Fruit fly (Drosophila melanogaster) whole organism, prepupa: ENCODE results near the gene mrn.

Experiments used
- Blimp-1 ChIP-seq: fragments of 200-800 bp; sonication (Bioruptor generic); optimal IDR thresholded peaks from 3 replicates; lab custom pipeline; 2017; ENCODE audit warnings: missing biosample characterization, missing genetic modification characterization, mild to moderate bottlenecking, moderate library complexity, missing genetic modification reagents
- CG10631 ChIP-seq: fragments of 200-800 bp; sonication (Bioruptor generic); optimal IDR thresholded peaks from 2 replicates; lab custom pipeline; 2016; ENCODE audit warnings: missing biosample characterization, missing genetic modification characterization
- CG10669 ChIP-seq: fragments of 200-800 bp; sonication (Bioruptor generic); optimal IDR thresholded peaks from 3 replicates; lab custom pipeline; 2018; ENCODE audit warnings: missing biosample characterization, mild to moderate bottlenecking, missing genetic modification characterization, moderate library complexity
- CG11294 ChIP-seq: fragments of 200-800 bp; sonication (Bioruptor generic); IDR thresholded peaks from 2 replicates; pipeline ENCODE4 v1.3.6; 2022; ENCODE audit warnings: missing biosample characterization, missing genetic modification characterization
- CG15336 ChIP-seq: fragments of 200-800 bp; sonication (Bioruptor generic); IDR thresholded peaks from 2 replicates; pipeline ENCODE4 v1.3.6; 2022; ENCODE audit warnings: missing biosample characterization, missing genetic modification characterization
- CG3032 ChIP-seq: fragments of 200-800 bp; optimal IDR thresholded peaks from 2 replicates; lab custom pipeline; 2019; ENCODE audit warnings: missing biosample characterization, mild to moderate bottlenecking, missing genetic modification characterization, moderate library complexity
- CG31627 ChIP-seq: fragments of 200-800 bp; sonication (Bioruptor generic); optimal IDR thresholded peaks from 3 replicates; lab custom pipeline; 2016; ENCODE audit warnings: missing biosample characterization, missing genetic modification characterization
- CG32006 ChIP-seq: fragments of 200-800 bp; sonication (Bioruptor generic); optimal IDR thresholded peaks from 3 replicates; lab custom pipeline; 2017; ENCODE audit warnings: missing biosample characterization, mild to moderate bottlenecking, missing genetic modification characterization
- CG34406 ChIP-seq: fragments of 200-800 bp; sonication (Bioruptor generic); optimal IDR thresholded peaks from 3 replicates; lab custom pipeline; 2016; ENCODE audit warnings: missing biosample characterization, missing genetic modification characterization
- CG4318 ChIP-seq: fragments of 200-800 bp; sonication (Bioruptor generic); optimal IDR thresholded peaks from 3 replicates; lab custom pipeline; 2017; ENCODE audit warnings: missing biosample characterization, mild to moderate bottlenecking, missing genetic modification characterization
- CG6163 ChIP-seq: fragments of 200-800 bp; sonication (Bioruptor generic); IDR thresholded peaks from 3 replicates; pipeline ENCODE4 v1.3.6; 2022; ENCODE audit warnings: missing biosample characterization, missing genetic modification characterization
- CG6792 ChIP-seq: fragments of 200-800 bp; sonication (Bioruptor generic); optimal IDR thresholded peaks from 3 replicates; lab custom pipeline; 2016; ENCODE audit warnings: missing biosample characterization, missing genetic modification characterization
- CG6808 ChIP-seq: fragments of 200-800 bp; sonication (Bioruptor generic); optimal IDR thresholded peaks from 3 replicates; lab custom pipeline; 2017; ENCODE audit warnings: missing biosample characterization, missing genetic modification characterization, mild to moderate bottlenecking, moderate library complexity, missing genetic modification reagents
- CG8319 ChIP-seq: fragments of 200-800 bp; sonication (Bioruptor generic); optimal IDR thresholded peaks from 3 replicates; lab custom pipeline; 2016; ENCODE audit warnings: missing biosample characterization, missing genetic modification characterization
- CG8632 ChIP-seq: fragments of 200-800 bp; sonication (Bioruptor generic); optimal IDR thresholded peaks from 3 replicates; lab custom pipeline; 2016; ENCODE audit warnings: missing biosample characterization, missing genetic modification characterization
- CG9139 ChIP-seq: fragments of 200-800 bp; sonication (Bioruptor generic); optimal IDR thresholded peaks from 3 replicates; lab custom pipeline; 2017; ENCODE audit warnings: missing biosample characterization, mild to moderate bottlenecking, missing genetic modification characterization
- Eip75B ChIP-seq: fragments of 200-800 bp; sonication (Bioruptor generic); optimal IDR thresholded peaks from 3 replicates; lab custom pipeline; 2016; ENCODE audit warnings: missing biosample characterization, missing genetic modification characterization
- Eip78C ChIP-seq: fragments of 200-800 bp; sonication (Bioruptor generic); peaks from one replicate; lab custom pipeline; 2016; ENCODE audit warnings: missing biosample characterization, missing genetic modification characterization
- Eip93F ChIP-seq: fragments of 200-800 bp; sonication (Bioruptor generic); optimal IDR thresholded peaks from 2 replicates; lab custom pipeline; 2016; ENCODE audit warnings: missing biosample characterization, mild to moderate bottlenecking, missing genetic modification characterization
- Ets21C ChIP-seq: fragments of 200-800 bp; sonication (Bioruptor generic); optimal IDR thresholded peaks from 3 replicates; lab custom pipeline; 2016; ENCODE audit warnings: missing biosample characterization, missing genetic modification characterization
- Gug ChIP-seq: fragments of 200-800 bp; sonication (Bioruptor generic); IDR thresholded peaks from 2 replicates; pipeline ENCODE4 v1.3.6; 2022; ENCODE audit warnings: missing biosample characterization, missing genetic modification characterization
- Hr38 ChIP-seq: sonication (Bioruptor generic); optimal IDR thresholded peaks from 2 replicates; lab custom pipeline; 2016; ENCODE audit warnings: missing biosample characterization, missing genetic modification characterization
- Hr39 ChIP-seq: fragments of 200-800 bp; sonication (Bioruptor generic); optimal IDR thresholded peaks from 2 replicates; lab custom pipeline; 2016; ENCODE audit warnings: missing biosample characterization, missing genetic modification characterization
- Hr4 ChIP-seq: fragments of 200-800 bp; sonication (Bioruptor generic); optimal IDR thresholded peaks from 3 replicates; lab custom pipeline; 2016; ENCODE audit warnings: missing biosample characterization, missing genetic modification characterization
- Lpt ChIP-seq: fragments of 200-800 bp; sonication (Bioruptor generic); optimal IDR thresholded peaks from 3 replicates; lab custom pipeline; 2016; ENCODE audit warnings: missing biosample characterization, missing genetic modification characterization
- Met ChIP-seq: fragments of 200-800 bp; sonication (Bioruptor generic); optimal IDR thresholded peaks from 3 replicates; lab custom pipeline; 2016; ENCODE audit warnings: missing biosample characterization, missing genetic modification characterization
- OdsH ChIP-seq: fragments of 200-800 bp; sonication (Bioruptor generic); optimal IDR thresholded peaks from 3 replicates; lab custom pipeline; 2016; ENCODE audit warnings: missing biosample characterization, missing genetic modification characterization
- Smox ChIP-seq: fragments of 200-800 bp; sonication (Bioruptor generic); optimal IDR thresholded peaks from 3 replicates; lab custom pipeline; 2016; ENCODE audit warnings: missing biosample characterization, missing genetic modification characterization
- Sox102F ChIP-seq: fragments of 200-800 bp; sonication (Bioruptor generic); optimal IDR thresholded peaks from 2 replicates; lab custom pipeline; 2016; ENCODE audit warnings: missing biosample characterization, mild to moderate bottlenecking, missing genetic modification characterization
- Sox14 ChIP-seq: fragments of 200-800 bp; sonication (Bioruptor generic); optimal IDR thresholded peaks from 3 replicates; lab custom pipeline; 2016; ENCODE audit warnings: missing biosample characterization, missing genetic modification characterization
- Sox15 ChIP-seq: fragments of 200-800 bp; sonication (Bioruptor generic); optimal IDR thresholded peaks from 3 replicates; lab custom pipeline; 2016; ENCODE audit warnings: missing biosample characterization, missing genetic modification characterization
- achi ChIP-seq: fragments of 200-800 bp; sonication (Bioruptor generic); optimal IDR thresholded peaks from 3 replicates; lab custom pipeline; 2016; ENCODE audit warnings: missing biosample characterization, missing genetic modification characterization
- acj6 ChIP-seq: fragments of 200-800 bp; sonication (Bioruptor generic); optimal IDR thresholded peaks from 3 replicates; lab custom pipeline; 2016; ENCODE audit warnings: missing biosample characterization, missing genetic modification characterization
- cyc ChIP-seq: fragments of 200-800 bp; sonication (Bioruptor generic); optimal IDR thresholded peaks from 3 replicates; lab custom pipeline; 2016; ENCODE audit warnings: missing biosample characterization, missing genetic modification characterization
- dac ChIP-seq: fragments of 200-800 bp; sonication (Bioruptor generic); optimal IDR thresholded peaks from 2 replicates; lab custom pipeline; 2017; ENCODE audit warnings: missing biosample characterization, mild to moderate bottlenecking, missing genetic modification characterization
- dsx ChIP-seq: fragments of 200-800 bp; optimal IDR thresholded peaks from 3 replicates; lab custom pipeline; 2019; ENCODE audit warnings: missing biosample characterization, mild to moderate bottlenecking, missing genetic modification characterization, moderate library complexity; ENCODE audit not compliant: poor library complexity, severe bottlenecking
- eg ChIP-seq: fragments of 200-800 bp; sonication (Bioruptor generic); IDR thresholded peaks from 3 replicates; pipeline ENCODE4 v1.3.6; 2022; ENCODE audit warnings: missing biosample characterization, missing genetic modification characterization
- esn ChIP-seq: fragments of 200-800 bp; sonication (Bioruptor generic); optimal IDR thresholded peaks from 2 replicates; lab custom pipeline; 2016; ENCODE audit warnings: missing biosample characterization, mild to moderate bottlenecking, missing genetic modification characterization, moderate library complexity
- fd85E ChIP-seq: fragments of 200-800 bp; sonication (Bioruptor generic); optimal IDR thresholded peaks from 3 replicates; lab custom pipeline; 2016; ENCODE audit warnings: missing biosample characterization, missing genetic modification characterization
- lz ChIP-seq: fragments of 200-800 bp; sonication (Bioruptor generic); optimal IDR thresholded peaks from 3 replicates; lab custom pipeline; 2016; ENCODE audit warnings: missing biosample characterization, missing genetic modification characterization
- net ChIP-seq: fragments of 200-800 bp; sonication (Bioruptor generic); optimal IDR thresholded peaks from 3 replicates; lab custom pipeline; 2016; ENCODE audit warnings: missing biosample characterization, missing genetic modification characterization
- salr ChIP-seq, 2 experiments: fragments of 200-800 bp; sonication (Bioruptor generic); optimal IDR thresholded peaks; 3 replicates each; lab custom pipeline; 2016 to 2018; ENCODE audit warnings: missing biosample characterization in 2 of 2, missing genetic modification characterization in 2 of 2, mild to moderate bottlenecking in 1 of 2
- spab ChIP-seq: fragments of 200-800 bp; sonication (Bioruptor generic); optimal IDR thresholded peaks from 2 replicates; lab custom pipeline; 2017; ENCODE audit warnings: missing biosample characterization, mild to moderate bottlenecking, missing genetic modification characterization, missing genetic modification reagents
- ss ChIP-seq, 2 experiments: fragments of 200-800 bp; sonication (Bioruptor generic); optimal IDR thresholded peaks; 2 replicates in 1 of 2; 3 replicates in 1 of 2; lab custom pipeline; 2017 to 2018; ENCODE audit warnings: mild to moderate bottlenecking in 2 of 2, missing biosample characterization in 2 of 2, missing genetic modification characterization in 2 of 2, moderate library complexity in 1 of 2
- svp ChIP-seq: fragments of 200-800 bp; sonication (Bioruptor generic); peaks from one replicate; lab custom pipeline; 2016; ENCODE audit warnings: missing biosample characterization, missing genetic modification characterization
- vri ChIP-seq: fragments of 200-800 bp; sonication (Bioruptor generic); optimal IDR thresholded peaks from 3 replicates; lab custom pipeline; 2016; ENCODE audit warnings: missing biosample characterization, mild to moderate bottlenecking, missing genetic modification characterization

The mrn gene

DNA sequence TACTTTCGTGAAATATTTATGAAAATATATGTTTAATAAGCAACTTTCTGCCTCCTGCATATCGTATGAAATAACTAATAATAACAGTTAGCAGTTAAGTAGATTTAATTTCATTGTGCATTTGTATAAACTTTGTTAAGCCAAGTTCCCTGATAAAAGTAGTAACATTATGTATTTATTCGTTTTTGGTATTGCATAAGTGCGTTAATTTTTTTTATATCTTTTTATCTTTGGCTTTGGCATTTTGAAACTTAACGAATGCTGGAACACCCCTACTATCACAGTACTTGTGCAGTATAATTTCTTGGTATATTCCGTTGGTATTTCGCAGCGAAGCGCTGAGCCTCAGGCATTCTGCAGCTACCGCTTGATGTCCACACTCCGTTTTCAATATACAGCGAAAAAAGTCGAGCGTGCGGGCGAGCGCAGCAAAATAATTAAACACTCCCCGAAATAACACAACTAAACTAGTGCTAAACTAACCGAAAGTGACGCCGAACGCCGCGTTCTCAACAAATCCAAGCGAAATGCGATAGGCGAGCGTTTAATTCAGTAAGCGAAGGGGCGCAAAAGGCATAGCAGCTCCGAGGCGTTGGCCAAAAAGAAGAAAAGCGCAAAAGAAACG lies 8.3 kb upstream of the mrn start, which contains the start of gene RhoGAP71E (continued):
- TF ChIP-seq dac (GFP tag; lab: Kevin White, UChicago) (no peak), CG32006 (GFP tag; lab: Kevin White, UChicago) (peak; percentile 3), dsx (GFP tag; lab: Kevin White, UChicago) (peak; percentile 43), CG34406 (no peak), vri (GFP tag; lab: Kevin White, UChicago) (no peak), CG10669 (GFP tag; lab: Kevin White, UChicago) (peak; percentile 23), Sox14 (GFP tag; lab: Kevin White, UChicago) (peak; percentile 33), Gug (peak; percentile 46), CG31627 (GFP tag; lab: Kevin White, UChicago) (no peak), Hr4 (no peak), CG15336 (peak; percentile 63)

DNA sequence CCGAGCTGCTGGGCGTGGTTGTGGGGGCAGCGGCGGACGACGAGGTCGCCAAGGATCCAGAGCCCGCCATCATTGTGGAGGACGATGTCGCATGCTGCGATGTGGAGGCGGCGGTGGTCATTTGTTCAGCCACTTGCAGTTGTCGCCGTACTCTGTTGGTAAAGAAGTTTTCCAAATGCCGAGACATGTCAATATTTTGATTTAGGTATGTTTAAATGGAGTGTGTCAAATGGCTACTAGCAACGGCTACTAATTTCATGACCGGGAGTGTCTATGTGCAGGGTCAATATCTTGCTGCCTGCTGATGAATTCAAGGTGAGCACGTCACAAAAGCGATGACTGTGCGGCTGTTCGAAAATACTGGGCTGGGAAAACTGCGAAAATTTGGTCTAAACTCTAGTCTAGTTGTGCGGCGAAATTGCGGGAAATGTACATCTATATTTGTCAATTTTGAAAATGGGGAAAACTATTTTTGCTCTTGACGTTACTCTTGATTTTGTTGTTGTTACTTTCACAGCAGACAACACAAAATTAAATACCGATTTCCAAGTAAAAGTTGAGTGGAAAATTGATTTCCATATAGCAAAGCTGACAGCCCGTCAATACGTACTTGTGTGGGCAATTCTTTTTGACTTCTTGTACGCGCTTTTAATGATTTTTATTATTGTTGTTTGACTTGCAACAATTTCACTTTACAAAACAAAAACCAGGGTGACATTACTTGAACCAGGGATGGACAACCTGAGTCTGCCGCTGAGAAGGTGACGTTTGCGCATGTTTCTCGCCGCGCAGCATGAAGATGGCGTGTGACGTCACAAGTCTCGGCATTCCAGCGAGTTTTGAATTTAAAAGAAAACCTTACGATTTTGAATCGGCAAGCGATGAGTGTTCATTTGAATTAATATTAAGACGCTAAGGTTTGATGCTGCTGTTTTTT lies 7.4 kb upstream of the mrn start, which contains the start of gene CG7656:
CG7656 (minus strand) TSS at position 731 of the 937 bp plus-strand sequence.
- no peak for TF ChIP-seq CG34406
- TF ChIP-seq vri (GFP tag; lab: Kevin White, UChicago): no peak
- TF ChIP-seq acj6 (GFP tag; lab: Kevin White, UChicago): peak; percentile 69
- TF ChIP-seq CG6163 (GFP tag; lab: Robert Waterston, UW): peak; percentile 66
- peak; percentile 65 for TF ChIP-seq Met (GFP tag; lab: Kevin White, UChicago)
- TF ChIP-seq fd85E (GFP tag; lab: Kevin White, UChicago): no peak
- TF ChIP-seq Sox14 (GFP tag; lab: Kevin White, UChicago): peak; percentile 79
- TF ChIP-seq Sox102F: no peak
- TF ChIP-seq salr (GFP tag; optimal IDR thresholded peaks at IDR 0.05; lab: Kevin White, UChicago): no peak
- peak; percentile 79 for TF ChIP-seq CG31627 (GFP tag; lab: Kevin White, UChicago)
- peak; percentile 82 for TF ChIP-seq Eip78C (GFP tag; lab: Kevin White, UChicago)
- TF ChIP-seq CG4318 (GFP tag; lab: Kevin White, UChicago): no peak
- no peak for TF ChIP-seq dac (GFP tag; lab: Kevin White, UChicago)
- TF ChIP-seq ss (GFP tag; optimal IDR thresholded peaks at IDR 0.05; lab: Kevin White, UChicago): no peak
- TF ChIP-seq achi (GFP tag; lab: Kevin White, UChicago): peak; percentile 55
- peak; percentile 68 for TF ChIP-seq esn (GFP tag; lab: Kevin White, UChicago)
- TF ChIP-seq OdsH (GFP tag; lab: Kevin White, UChicago): peak; percentile 65
- TF ChIP-seq Hr39 (GFP tag; lab: Kevin White, UChicago): peak; percentile 75
- TF ChIP-seq Eip93F (GFP tag; lab: Kevin White, UChicago): no peak
- peak; percentile 91 for TF ChIP-seq svp
- TF ChIP-seq CG10669 (GFP tag; lab: Kevin White, UChicago): peak; percentile 12
- no peak for TF ChIP-seq Lpt (GFP tag; lab: Kevin White, UChicago)
- no peak for TF ChIP-seq CG6808 (GFP tag; lab: Kevin White, UChicago)
- TF ChIP-seq Smox (GFP tag; lab: Kevin White, UChicago): peak; percentile 68
- TF ChIP-seq cyc (GFP tag; lab: Kevin White, UChicago): peak; percentile 77
- TF ChIP-seq CG15336: peak; percentile 48
- no peak for TF ChIP-seq CG8632 (GFP tag; lab: Kevin White, UChicago)
- TF ChIP-seq CG32006 (GFP tag; lab: Kevin White, UChicago): peak; percentile 27
- TF ChIP-seq eg (GFP tag; lab: Robert Waterston, UW): peak; percentile 64
- peak; percentile 46 for TF ChIP-seq CG10631 (GFP tag; lab: Kevin White, UChicago)
- TF ChIP-seq spab: no peak
- peak; percentile 3 for TF ChIP-seq CG6792 (GFP tag; lab: Kevin White, UChicago)
- TF ChIP-seq CG3032 (tag; lab: Kevin White, UChicago): peak; percentile 29
- no peak for TF ChIP-seq Ets21C (GFP tag; lab: Kevin White, UChicago)
- TF ChIP-seq CG8319 (GFP tag; lab: Kevin White, UChicago): peak; percentile 27
- no peak for TF ChIP-seq CG9139 (GFP tag; lab: Kevin White, UChicago)
- TF ChIP-seq lz: peak; percentile 64
- TF ChIP-seq CG11294 (GFP tag; lab: Robert Waterston, UW): peak; percentile 29; the same call in 1 of the 2 replicates
- peak; percentile 43 for TF ChIP-seq net
- TF ChIP-seq Blimp-1 (GFP tag; lab: Kevin White, UChicago): no peak
- TF ChIP-seq Eip75B (GFP tag; lab: Kevin White, UChicago): peak; percentile 49
- no peak for TF ChIP-seq Hr38
- peak; percentile 47 for TF ChIP-seq Sox15 (GFP tag; lab: Kevin White, UChicago)
